Fruit fly (Drosophila melanogaster) whole organism: ENCODE results near the gene eIF3a.

ENCODE experiments used
- CG8478 ChIP-seq: fragments of >200 bp; optimal IDR thresholded peaks from 2 replicates; lab custom pipeline; 2018; ENCODE audit warnings: inconsistent platforms
- Dll ChIP-seq: fragments of >200 bp; optimal IDR thresholded peaks from 2 replicates; lab custom pipeline; 2017
- EcR ChIP-seq, 2 experiments: fragments of >200 bp; optimal IDR thresholded peaks; 2 replicates each; lab custom pipeline; 2017; ENCODE audit warnings: missing biosample characterization in 2 of 2, missing genetic modification characterization in 2 of 2, missing genetic modification reagents in 2 of 2
- pan ChIP-seq: fragments of >200 bp; optimal IDR thresholded peaks from 2 replicates; lab custom pipeline; 2017
- psq ChIP-seq: fragments of >200 bp; optimal IDR thresholded peaks from 2 replicates; lab custom pipeline; 2017
- usp ChIP-seq: fragments of >200 bp; optimal IDR thresholded peaks from 2 replicates; lab custom pipeline; 2017; ENCODE audit warnings: missing biosample characterization, missing genetic modification characterization, mixed read lengths

DNA sequence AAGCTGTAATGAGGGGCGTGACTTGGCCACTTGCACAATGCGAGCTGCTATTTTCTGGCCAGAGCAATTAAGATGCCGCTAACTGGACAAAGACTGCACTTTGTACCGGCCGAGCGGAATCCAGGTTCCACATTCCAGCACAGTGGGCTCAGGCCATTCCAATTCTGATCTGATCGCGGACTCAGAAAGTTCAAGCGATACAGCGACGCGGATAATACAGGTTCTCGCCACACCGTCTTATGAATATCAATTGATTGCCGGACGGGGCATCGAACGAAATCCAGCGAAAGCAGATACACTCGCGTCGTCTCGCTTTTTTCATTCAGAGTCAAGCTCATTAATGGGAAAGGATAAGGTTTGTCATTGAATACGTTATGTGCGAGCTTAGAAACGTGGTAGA lies 35.2 kb upstream of the eIF3a start:
- TF ChIP-seq psq (lab: Kevin White, UChicago): no peak
- no peak for TF ChIP-seq pan (lab: Kevin White, UChicago)
- TF ChIP-seq usp: no peak
- TF ChIP-seq Dll: no peak
- TF ChIP-seq EcR (GFP tag; optimal IDR thresholded peaks at IDR 0.05; lab: Kevin White, UChicago): no peak
- TF ChIP-seq CG8478 (lab: Kevin White, UChicago): no peak
